Worm (Caenorhabditis elegans) whole organism, L4 larva: ENCODE data around the gene F47B8.13.

Source experiments
- T20F7.1 ChIP-seq: fragments of 200-800 bp; sonication (Bioruptor generic); optimal IDR thresholded peaks from 2 replicates; lab custom pipeline; 2018; ENCODE audit warnings: mild to moderate bottlenecking, missing genetic modification characterization, missing compliant biosample characterization
- Y105C5A.15 ChIP-seq: fragments of 200-800 bp; sonication (Bioruptor generic); IDR thresholded peaks from 2 replicates; pipeline ENCODE4 v1.3.6; 2022; ENCODE audit warnings: missing genetic modification characterization, missing compliant biosample characterization
- ZK337.2 ChIP-seq: fragments of 200-800 bp; sonication (Bioruptor generic); IDR thresholded peaks from 2 replicates; pipeline ENCODE4 v1.3.6; 2022; ENCODE audit warnings: missing genetic modification reagents, missing genetic modification characterization, missing compliant biosample characterization
- ceh-32 ChIP-seq: sonication (generic microtip); optimal IDR thresholded peaks from 2 replicates; lab custom pipeline; 2016; ENCODE audit warnings: mild to moderate bottlenecking, missing genetic modification characterization, missing compliant biosample characterization; ENCODE audit not compliant: poor library complexity
- ceh-44 ChIP-seq: fragments of 200-800 bp; sonication (Bioruptor generic); IDR thresholded peaks from 2 replicates; pipeline ENCODE4 v1.3.6; 2022; ENCODE audit warnings: missing genetic modification reagents, missing genetic modification characterization, missing compliant biosample characterization
- daf-12 ChIP-seq: fragments of 150-350 bp; optimal IDR thresholded peaks from 2 replicates; lab custom pipeline; 2014; ENCODE audit warnings: missing biosample characterization, missing genetic modification reagents, missing genetic modification characterization
- dmd-8 ChIP-seq: fragments of 200-800 bp; sonication (Bioruptor generic); IDR thresholded peaks from 2 replicates; pipeline ENCODE4 v1.3.6; 2022; ENCODE audit warnings: missing genetic modification characterization, missing compliant biosample characterization
- dmd-9 ChIP-seq: fragments of 200-800 bp; sonication (Bioruptor generic); IDR thresholded peaks from 2 replicates; pipeline ENCODE4 v1.3.6; 2022; ENCODE audit warnings: missing genetic modification reagents, missing genetic modification characterization, missing compliant biosample characterization
- dpl-1 ChIP-seq: fragments of 150-350 bp; optimal IDR thresholded peaks from 2 replicates; lab custom pipeline; 2014; ENCODE audit warnings: missing biosample characterization, missing genetic modification reagents, missing genetic modification characterization
- duxl-1 ChIP-seq: sonication (generic microtip); optimal IDR thresholded peaks from 2 replicates; lab custom pipeline; 2016; ENCODE audit warnings: mild to moderate bottlenecking, missing genetic modification characterization, moderate library complexity, missing compliant biosample characterization; ENCODE audit not compliant: poor library complexity
- egl-43 ChIP-seq: fragments of 200-800 bp; sonication (Bioruptor generic); IDR thresholded peaks from 2 replicates; pipeline ENCODE4 v1.3.6; 2022; ENCODE audit warnings: missing genetic modification reagents, missing genetic modification characterization, missing compliant biosample characterization
- hlh-30 ChIP-seq: sonication (generic microtip); optimal IDR thresholded peaks from 2 replicates; lab custom pipeline; 2017; ENCODE audit warnings: antibody characterized with exemption, mild to moderate bottlenecking, missing genetic modification characterization, missing compliant biosample characterization; ENCODE audit not compliant: insufficient read depth
- hmg-1.1 ChIP-seq: fragments of 200-800 bp; sonication (Bioruptor generic); IDR thresholded peaks from 2 replicates; pipeline ENCODE4 v1.3.6; 2022; ENCODE audit warnings: missing genetic modification reagents, missing genetic modification characterization, missing compliant biosample characterization
- lim-7 ChIP-seq: fragments of 200-800 bp; sonication (Bioruptor generic); IDR thresholded peaks from 2 replicates; pipeline ENCODE4 v1.3.6; 2022; ENCODE audit warnings: missing genetic modification characterization, missing compliant biosample characterization
- lin-1 ChIP-seq: fragments of 200-800 bp; sonication (Bioruptor generic); IDR thresholded peaks from 2 replicates; pipeline ENCODE4 v1.3.6; 2022; ENCODE audit warnings: missing genetic modification reagents, missing genetic modification characterization, missing compliant biosample characterization
- lin-29 ChIP-seq: fragments of 200-800 bp; sonication (Bioruptor generic); IDR thresholded peaks from 2 replicates; pipeline ENCODE4 v1.3.6; 2022; ENCODE audit warnings: missing genetic modification reagents, missing genetic modification characterization, missing compliant biosample characterization
- lin-39 ChIP-seq: fragments of 150-350 bp; optimal IDR thresholded peaks from 2 replicates; lab custom pipeline; 2014; ENCODE audit warnings: missing biosample characterization, missing genetic modification reagents, missing genetic modification characterization
- madf-9 ChIP-seq: fragments of 200-800 bp; sonication (Bioruptor generic); conservative IDR thresholded peaks from 2 replicates; pipeline ENCODE4 v1.3.6; 2022; ENCODE audit warnings: missing genetic modification reagents, missing genetic modification characterization, missing compliant biosample characterization
- mep-1 ChIP-seq: fragments of 150-350 bp; sonication (generic microtip); optimal IDR thresholded peaks from 3 replicates; lab custom pipeline; 2014; ENCODE audit warnings: missing biosample characterization, missing genetic modification characterization
- mes-2 ChIP-seq: sonication (generic microtip); optimal IDR thresholded peaks from 2 replicates; lab custom pipeline; 2016; ENCODE audit warnings: missing genotype, mild to moderate bottlenecking, missing genetic modification characterization, missing compliant biosample characterization; ENCODE audit not compliant: poor library complexity, severe bottlenecking
- nhr-10 ChIP-seq: fragments of 150-350 bp; optimal IDR thresholded peaks from 2 replicates; lab custom pipeline; 2014; ENCODE audit warnings: missing biosample characterization, missing genetic modification characterization
- nhr-11 ChIP-seq: fragments of 150-350 bp; optimal IDR thresholded peaks from 2 replicates; lab custom pipeline; 2014; ENCODE audit warnings: missing biosample characterization, missing genetic modification characterization
- nhr-111 ChIP-seq: fragments of 200-800 bp; sonication (Bioruptor generic); optimal IDR thresholded peaks from 2 replicates; lab custom pipeline; 2018; ENCODE audit warnings: mild to moderate bottlenecking, missing genetic modification characterization, missing compliant biosample characterization
- nhr-237 ChIP-seq: sonication (generic microtip); optimal IDR thresholded peaks from 2 replicates; lab custom pipeline; 2017; ENCODE audit warnings: missing biosample characterization, missing genetic modification characterization
- nhr-25 ChIP-seq: sonication (generic microtip); optimal IDR thresholded peaks from 2 replicates; lab custom pipeline; 2017; ENCODE audit warnings: missing genetic modification characterization, mild to moderate bottlenecking, missing compliant biosample characterization, antibody characterized with exemption, moderate library complexity, borderline replicate concordance; ENCODE audit not compliant: insufficient read depth
- nhr-28 ChIP-seq: fragments of 150-350 bp; optimal IDR thresholded peaks from 2 replicates; lab custom pipeline; 2014; ENCODE audit warnings: missing biosample characterization, missing genetic modification characterization
- nhr-41 ChIP-seq: fragments of 200-800 bp; sonication (Bioruptor generic); IDR thresholded peaks from 2 replicates; pipeline ENCODE4 v1.3.6; 2022; ENCODE audit warnings: missing genetic modification reagents, missing genetic modification characterization, missing compliant biosample characterization
- nhr-76 ChIP-seq: fragments of 150-350 bp; optimal IDR thresholded peaks from 2 replicates; lab custom pipeline; 2014; ENCODE audit warnings: missing biosample characterization, missing genetic modification characterization
- pha-4 ChIP-seq, 2 experiments: fragments of 150-350 bp in 1 of 2; fragments of 200-800 bp in 1 of 2; sonication (Bioruptor generic) in 1 of 2; IDR thresholded peaks in 1 of 2; optimal IDR thresholded peaks in 1 of 2; 2 replicates each; pipeline versions ENCODE4 v1.3.6 to Lab custom; 2014 to 2022; ENCODE audit warnings: missing genetic modification characterization in 2 of 2, missing genetic modification reagents in 2 of 2, missing biosample characterization in 1 of 2, missing compliant biosample characterization in 1 of 2
- sdz-12 ChIP-seq: fragments of 200-800 bp; sonication (Bioruptor generic); optimal IDR thresholded peaks from 2 replicates; lab custom pipeline; 2018; ENCODE audit warnings: mild to moderate bottlenecking, missing genetic modification characterization, missing compliant biosample characterization
- set-16 ChIP-seq: fragments of 200-800 bp; sonication (Bioruptor generic); IDR thresholded peaks from 2 replicates; pipeline ENCODE4 v1.3.6; 2022; ENCODE audit warnings: missing genetic modification reagents, missing genetic modification characterization, missing compliant biosample characterization
- tag-97 ChIP-seq: fragments of 200-800 bp; sonication (Bioruptor generic); IDR thresholded peaks from 2 replicates; pipeline ENCODE4 v1.3.6; 2022; ENCODE audit warnings: missing genetic modification characterization, missing compliant biosample characterization
- unc-130 ChIP-seq: sonication (generic microtip); optimal IDR thresholded peaks from 2 replicates; lab custom pipeline; 2016; ENCODE audit warnings: missing genetic modification reagents, missing genetic modification characterization, missing compliant biosample characterization
- zag-1 ChIP-seq: fragments of 150-350 bp; optimal IDR thresholded peaks from 2 replicates; lab custom pipeline; 2014; ENCODE audit warnings: missing biosample characterization, missing genetic modification characterization

The F47B8.13 gene

DNA sequence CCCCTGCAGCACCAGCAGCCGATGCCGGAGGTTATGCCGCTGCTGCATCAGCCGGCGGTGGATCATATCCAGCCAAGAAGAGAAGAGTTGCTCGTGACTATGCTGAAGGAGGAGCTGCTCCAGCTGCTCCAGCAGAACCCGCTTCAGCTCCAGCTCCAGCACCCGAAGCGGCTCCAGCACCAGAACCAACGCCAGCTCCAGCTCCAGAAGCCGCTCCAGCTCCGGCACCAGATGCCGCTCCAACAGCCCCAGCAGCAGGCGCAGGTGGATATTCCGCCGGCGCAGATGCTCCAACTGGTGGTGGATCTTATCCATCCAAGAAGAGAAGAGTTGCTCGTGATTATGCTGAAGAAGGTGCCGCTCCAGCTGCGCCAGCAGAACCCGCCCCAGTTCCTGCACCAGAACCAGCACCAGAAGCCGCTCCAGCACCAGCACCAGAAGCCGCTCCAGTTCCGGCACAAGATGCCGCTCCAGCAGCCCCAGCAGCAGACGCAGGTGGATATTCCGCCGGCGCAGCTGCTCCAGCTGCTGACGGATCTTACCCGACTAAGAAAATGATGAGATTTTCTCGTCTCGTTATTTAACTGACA is 1.3 kb upstream of the F47B8.13 start:
- TF ChIP-seq duxl-1 (no peak), nhr-76 (no peak), lin-39 (tag; lab: Kevin White, UChicago) (no peak), ceh-44 (no peak), unc-130 (GFP tag; lab: Kevin White, UChicago) (no peak), mep-1 (tag; lab: Kevin White, UChicago) (no peak), hmg-1.1 (GFP tag; lab: Robert Waterston, UW) (no peak), dmd-8 (0 out of 2 replicates have a peak, but pooled peaks have one; percentile 33), tag-97 (GFP tag; lab: Robert Waterston, UW) (no peak), dmd-9 (GFP tag; lab: Robert Waterston, UW) (peak; percentile 24; the same call in 1 of the 2 replicates), T20F7.1 (GFP tag; lab: Kevin White, UChicago) (no peak), lim-7 (GFP tag; lab: Robert Waterston, UW) (0 out of 2 replicates have a peak, but pooled peaks have one; percentile 55), nhr-25 (no peak), set-16 (GFP tag; lab: Robert Waterston, UW) (peak; percentile 99), nhr-111 (GFP tag; lab: Kevin White, UChicago) (no peak), ZK337.2 (GFP tag; lab: Robert Waterston, UW) (no peak), egl-43 (GFP tag; lab: Robert Waterston, UW) (no peak; the same call in 1 of the 2 replicates), pha-4 (GFP tag; IDR thresholded peaks at IDR 0.05; lab: Robert Waterston, UW) (peak; percentile 33; the same call in 1 of the 2 replicates), pha-4 (tag; optimal IDR thresholded peaks at IDR 0.05; lab: Kevin White, UChicago) (no peak), nhr-41 (GFP tag; lab: Robert Waterston, UW) (no peak), lin-29 (GFP tag; lab: Robert Waterston, UW) (no peak), madf-9 (no peak), ceh-32 (no peak), sdz-12 (no peak)
- TF ChIP-seq, all 104 proteins: peak for 5

DNA sequence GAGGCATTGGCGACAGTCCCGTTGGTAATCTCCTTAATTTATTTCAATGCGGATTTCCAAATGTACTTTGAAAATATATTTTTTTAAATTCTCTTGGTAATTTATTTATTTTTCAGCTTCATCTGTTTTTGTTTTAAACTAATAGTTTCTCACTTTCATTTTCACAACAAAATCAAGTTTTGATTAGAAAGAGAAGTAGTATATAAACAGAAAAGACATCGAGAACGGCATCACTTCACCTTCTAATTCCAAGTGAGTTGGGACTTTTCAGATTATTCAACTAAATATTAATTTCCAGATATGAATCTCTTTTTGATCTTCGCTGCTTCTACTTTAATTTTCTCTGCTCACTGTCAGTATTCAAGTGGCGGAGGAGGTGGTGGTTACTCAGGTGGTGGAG is 715 bp upstream of the F47B8.13 start, which contains the start of gene F47B8.14:
F47B8.14 (plus strand) TSS at position 301 of the 400 bp plus-strand sequence.
- no peak for TF ChIP-seq Y105C5A.15 (GFP tag; lab: Robert Waterston, UW)
- no peak for TF ChIP-seq lin-1 (GFP tag; lab: Robert Waterston, UW)
- no peak for TF ChIP-seq daf-12 (tag; lab: Kevin White, UChicago)
- TF ChIP-seq nhr-237 = no peak
- no peak for TF ChIP-seq pha-4 (GFP tag; IDR thresholded peaks at IDR 0.05; lab: Robert Waterston, UW)
- no peak for TF ChIP-seq pha-4 (tag; optimal IDR thresholded peaks at IDR 0.05; lab: Kevin White, UChicago)
- no peak for TF ChIP-seq dpl-1

ce11 chrV:14317621-14318020 is 1.9 kb downstream of the F47B8.13 start:
- TF ChIP-seq zag-1 (no peak), nhr-11 (peak; percentile 29)

ce11 chrV:14317204-14317603 is 2.3 kb downstream of the F47B8.13 start:
- TF ChIP-seq nhr-10 (tag; lab: Kevin White, UChicago) = no peak
- TF ChIP-seq hlh-30 = peak; percentile 47
- TF ChIP-seq mes-2 (tag; lab: Kevin White, UChicago) = no peak
- TF ChIP-seq nhr-28 (tag; lab: Kevin White, UChicago) = peak; percentile 20
- TF ChIP-seq, all 104 proteins: peak for 2
